Worm (Caenorhabditis elegans) whole organism, young adult: ENCODE data around the gene F44A2.5.
"Not testable (repeated sequence)": the region's sequence is repeated elsewhere in the genome, so short reads cannot be mapped to it uniquely, and the experiment has no call there.

Experiments used
- B0019.2 ChIP-seq: fragments of 200-800 bp; sonication (Bioruptor generic); conservative IDR thresholded peaks from 2 replicates; pipeline ENCODE4 v1.3.6; 2022; ENCODE audit warnings: missing genetic modification reagents, missing genetic modification characterization, missing compliant biosample characterization
- C06A6.2 ChIP-seq: fragments of 200-800 bp; sonication (Bioruptor generic); conservative IDR thresholded peaks from 2 replicates; pipeline ENCODE4 v1.3.6; 2022; ENCODE audit warnings: missing genetic modification characterization, missing compliant biosample characterization
- C17E4.6 ChIP-seq: fragments of 200-800 bp; sonication (Bioruptor generic); IDR thresholded peaks from 2 replicates; pipeline ENCODE4 v1.3.6; 2022; ENCODE audit warnings: missing genetic modification reagents, missing genetic modification characterization, missing compliant biosample characterization
- D2030.7 ChIP-seq: fragments of 200-800 bp; sonication (Bioruptor generic); IDR thresholded peaks from 2 replicates; pipeline ENCODE4 v1.3.6; 2022; ENCODE audit warnings: missing genetic modification reagents, missing genetic modification characterization, missing compliant biosample characterization
- F33H1.4 ChIP-seq: fragments of 200-800 bp; sonication (Bioruptor generic); IDR thresholded peaks from 2 replicates; pipeline ENCODE4 v1.3.6; 2022; ENCODE audit warnings: missing genetic modification reagents, missing genetic modification characterization, missing compliant biosample characterization
- F37B4.10 ChIP-seq: fragments of 200-800 bp; sonication (Bioruptor generic); IDR thresholded peaks from 2 replicates; pipeline ENCODE4 v1.3.6; 2022; ENCODE audit warnings: missing genetic modification characterization, missing compliant biosample characterization
- F39B2.1 ChIP-seq: fragments of 200-800 bp; sonication (Bioruptor generic); IDR thresholded peaks from 2 replicates; pipeline ENCODE4 v1.3.6; 2022; ENCODE audit warnings: missing genetic modification reagents, missing genetic modification characterization, missing compliant biosample characterization
- K11D2.4 ChIP-seq: fragments of 200-800 bp; sonication (Bioruptor generic); IDR thresholded peaks from 2 replicates; pipeline ENCODE4 v1.3.6; 2022; ENCODE audit warnings: missing genetic modification reagents, missing genetic modification characterization, missing compliant biosample characterization
- Y53F4B.3 ChIP-seq: fragments of 200-800 bp; sonication (Bioruptor generic); IDR thresholded peaks from 2 replicates; pipeline ENCODE4 v1.3.6; 2022; ENCODE audit warnings: missing genetic modification reagents, missing genetic modification characterization, missing compliant biosample characterization
- Y53G8AR.9 ChIP-seq: fragments of 200-800 bp; sonication (Bioruptor generic); conservative IDR thresholded peaks from 2 replicates; pipeline ENCODE4 v1.3.6; 2022; ENCODE audit warnings: missing genetic modification reagents, missing genetic modification characterization, missing compliant biosample characterization
- Y56A3A.18 ChIP-seq: fragments of 200-800 bp; sonication (Bioruptor generic); IDR thresholded peaks from 2 replicates; pipeline ENCODE4 v1.3.6; 2022; ENCODE audit warnings: missing genetic modification reagents, missing genetic modification characterization, missing compliant biosample characterization
- Y67H2A.10 ChIP-seq: fragments of 200-800 bp; sonication (Bioruptor generic); conservative IDR thresholded peaks from 2 replicates; pipeline ENCODE4 v1.3.6; 2022; ENCODE audit warnings: missing genetic modification reagents, missing genetic modification characterization, missing compliant biosample characterization
- Y79H2A.3 ChIP-seq: fragments of 200-800 bp; sonication (Bioruptor generic); conservative IDR thresholded peaks from 2 replicates; pipeline ENCODE4 v1.3.6; 2022; ENCODE audit warnings: missing genetic modification reagents, missing genetic modification characterization, missing compliant biosample characterization
- Y95B8A.8 ChIP-seq: fragments of 200-800 bp; sonication (Bioruptor generic); IDR thresholded peaks from 2 replicates; pipeline ENCODE4 v1.3.6; 2022; ENCODE audit warnings: missing genetic modification reagents, missing genetic modification characterization, missing compliant biosample characterization
- aptf-2 ChIP-seq: fragments of 200-800 bp; sonication (Bioruptor generic); conservative IDR thresholded peaks from 2 replicates; pipeline ENCODE4 v1.3.6; 2022; ENCODE audit warnings: missing genetic modification reagents, missing genetic modification characterization, missing compliant biosample characterization
- attf-3 ChIP-seq: fragments of 200-800 bp; sonication (Bioruptor generic); conservative IDR thresholded peaks from 2 replicates; pipeline ENCODE4 v1.3.6; 2022; ENCODE audit warnings: missing genetic modification reagents, missing genetic modification characterization, missing compliant biosample characterization
- attf-6 ChIP-seq: fragments of 200-800 bp; sonication (Bioruptor generic); IDR thresholded peaks from 2 replicates; pipeline ENCODE4 v1.3.6; 2022; ENCODE audit warnings: missing genetic modification reagents, missing genetic modification characterization, missing compliant biosample characterization
- bed-1 ChIP-seq: fragments of 200-800 bp; sonication (Bioruptor generic); IDR thresholded peaks from 2 replicates; pipeline ENCODE4 v1.3.6; 2022; ENCODE audit warnings: missing genetic modification reagents, missing genetic modification characterization, missing compliant biosample characterization
- cebp-1 ChIP-seq, 2 experiments: fragments of 200-800 bp in 1 of 2; sonication (Bioruptor generic) in 1 of 2; sonication (generic microtip) in 1 of 2; IDR thresholded peaks in 1 of 2; optimal IDR thresholded peaks in 1 of 2; 2 replicates each; pipeline versions ENCODE4 v1.3.6 to Lab custom; 2017 to 2022; ENCODE audit warnings: missing compliant biosample characterization in 2 of 2, missing genetic modification characterization in 2 of 2, mild to moderate bottlenecking in 1 of 2, missing genetic modification reagents in 1 of 2, moderate library complexity in 1 of 2
- cebp-2 ChIP-seq: fragments of 200-800 bp; sonication (Bioruptor generic); IDR thresholded peaks from 2 replicates; pipeline ENCODE4 v1.3.6; 2022; ENCODE audit warnings: missing genetic modification characterization, missing compliant biosample characterization
- ceh-40 ChIP-seq: fragments of 200-800 bp; sonication (Bioruptor generic); IDR thresholded peaks from 2 replicates; pipeline ENCODE4 v1.3.6; 2022; ENCODE audit warnings: missing genetic modification characterization, missing compliant biosample characterization
- ceh-58 ChIP-seq: fragments of 200-800 bp; sonication (Bioruptor generic); IDR thresholded peaks from 2 replicates; pipeline ENCODE4 v1.3.6; 2022; ENCODE audit warnings: missing genetic modification characterization, missing compliant biosample characterization
- dpl-1 ChIP-seq: fragments of 150-350 bp; optimal IDR thresholded peaks from 2 replicates; lab custom pipeline; 2014; ENCODE audit warnings: missing biosample characterization, missing genetic modification reagents, missing genetic modification characterization
- egl-18 ChIP-seq: fragments of 200-800 bp; sonication (Bioruptor generic); IDR thresholded peaks from 2 replicates; pipeline ENCODE4 v1.3.6; 2022; ENCODE audit warnings: missing genetic modification reagents, missing genetic modification characterization, missing compliant biosample characterization
- egl-44 ChIP-seq: fragments of 200-800 bp; sonication (Bioruptor generic); IDR thresholded peaks from 2 replicates; pipeline ENCODE4 v1.3.6; 2022; ENCODE audit warnings: missing genetic modification reagents, missing genetic modification characterization, missing compliant biosample characterization
- ekl-4 ChIP-seq: fragments of 200-800 bp; sonication (Bioruptor generic); IDR thresholded peaks from 2 replicates; pipeline ENCODE4 v1.3.6; 2022; ENCODE audit warnings: missing genetic modification reagents, missing genetic modification characterization, missing compliant biosample characterization
- hmg-1.2 ChIP-seq: fragments of 200-800 bp; sonication (Bioruptor generic); IDR thresholded peaks from 2 replicates; pipeline ENCODE4 v1.3.6; 2022; ENCODE audit warnings: missing genetic modification reagents, missing genetic modification characterization, missing compliant biosample characterization
- hmg-20 ChIP-seq: fragments of 200-800 bp; sonication (Bioruptor generic); IDR thresholded peaks from 2 replicates; pipeline ENCODE4 v1.3.6; 2022; ENCODE audit warnings: missing genetic modification reagents, missing genetic modification characterization, missing compliant biosample characterization
- hsf-1 ChIP-seq: fragments of 200-800 bp; sonication (Bioruptor generic); IDR thresholded peaks from 2 replicates; pipeline ENCODE4 v1.3.6; 2022; ENCODE audit warnings: missing genetic modification reagents, missing genetic modification characterization, missing compliant biosample characterization
- lag-1 ChIP-seq: fragments of 200-800 bp; sonication (Bioruptor generic); IDR thresholded peaks from 2 replicates; pipeline ENCODE4 v1.3.6; 2022; ENCODE audit warnings: missing genetic modification reagents, missing genetic modification characterization, missing compliant biosample characterization
- let-526 ChIP-seq: fragments of 200-800 bp; sonication (Bioruptor generic); IDR thresholded peaks from 2 replicates; pipeline ENCODE4 v1.3.6; 2022; ENCODE audit warnings: missing genetic modification reagents, missing genetic modification characterization, missing compliant biosample characterization
- lin-26 ChIP-seq: fragments of 200-800 bp; sonication (Bioruptor generic); IDR thresholded peaks from 2 replicates; pipeline ENCODE4 v1.3.6; 2022; ENCODE audit warnings: missing genetic modification reagents, missing genetic modification characterization, missing compliant biosample characterization
- lir-1 ChIP-seq: fragments of 200-800 bp; sonication (Bioruptor generic); conservative IDR thresholded peaks from 2 replicates; pipeline ENCODE4 v1.3.6; 2022; ENCODE audit warnings: missing genetic modification reagents, missing genetic modification characterization, missing compliant biosample characterization
- madf-3 ChIP-seq: fragments of 200-800 bp; sonication (Bioruptor generic); IDR thresholded peaks from 2 replicates; pipeline ENCODE4 v1.3.6; 2022; ENCODE audit warnings: missing genetic modification reagents, missing genetic modification characterization, missing compliant biosample characterization
- madf-6 ChIP-seq: fragments of 200-800 bp; sonication (Bioruptor generic); IDR thresholded peaks from 2 replicates; pipeline ENCODE4 v1.3.6; 2022; ENCODE audit warnings: missing genetic modification reagents, missing genetic modification characterization, missing compliant biosample characterization
- mcd-1 ChIP-seq: fragments of 200-800 bp; sonication (Bioruptor generic); IDR thresholded peaks from 2 replicates; pipeline ENCODE4 v1.3.6; 2022; ENCODE audit warnings: missing genetic modification reagents, missing genetic modification characterization, missing compliant biosample characterization
- nfya-1 ChIP-seq: sonication (generic microtip); optimal IDR thresholded peaks from 2 replicates; lab custom pipeline; 2017; ENCODE audit warnings: antibody characterized with exemption, missing compliant biosample characterization, missing genetic modification characterization, borderline replicate concordance; ENCODE audit not compliant: insufficient read depth
- nfya-2 ChIP-seq: fragments of 200-800 bp; sonication (Bioruptor generic); IDR thresholded peaks from 2 replicates; pipeline ENCODE4 v1.3.6; 2022; ENCODE audit warnings: missing genetic modification reagents, missing genetic modification characterization, missing compliant biosample characterization
- nfyb-1 ChIP-seq: fragments of 200-800 bp; sonication (Bioruptor generic); IDR thresholded peaks from 2 replicates; pipeline ENCODE4 v1.3.6; 2022; ENCODE audit warnings: missing genetic modification reagents, missing genetic modification characterization, missing compliant biosample characterization
- nhr-120 ChIP-seq: fragments of 200-800 bp; sonication (Bioruptor generic); IDR thresholded peaks from 2 replicates; pipeline ENCODE4 v1.3.6; 2022; ENCODE audit warnings: missing genetic modification characterization, missing compliant biosample characterization
- pbrm-1 ChIP-seq: fragments of 200-800 bp; sonication (Bioruptor generic); IDR thresholded peaks from 2 replicates; pipeline ENCODE4 v1.3.6; 2022; ENCODE audit warnings: missing genetic modification reagents, missing genetic modification characterization, missing compliant biosample characterization
- rcor-1 ChIP-seq: fragments of 200-800 bp; sonication (Bioruptor generic); IDR thresholded peaks from 2 replicates; pipeline ENCODE4 v1.3.6; 2022; ENCODE audit warnings: missing genetic modification reagents, missing genetic modification characterization, missing compliant biosample characterization
- ztf-25 ChIP-seq: fragments of 200-800 bp; sonication (Bioruptor generic); IDR thresholded peaks from 2 replicates; pipeline ENCODE4 v1.3.6; 2022; ENCODE audit warnings: missing genetic modification reagents, missing genetic modification characterization, missing compliant biosample characterization
- ztf-6 ChIP-seq: fragments of 200-800 bp; sonication (Bioruptor generic); IDR thresholded peaks from 2 replicates; pipeline ENCODE4 v1.3.6; 2022; ENCODE audit warnings: missing genetic modification reagents, missing genetic modification characterization, missing compliant biosample characterization

F44A2.5 gene

ce11 chrV:9340318-9340717, 42.9 kb downstream of the F44A2.5 start (continued):
- no peak for TF ChIP-seq nfya-1 (tag; lab: Kevin White, UChicago)
- no peak for TF ChIP-seq dpl-1 (GFP tag; lab: Kevin White, UChicago)

DNA sequence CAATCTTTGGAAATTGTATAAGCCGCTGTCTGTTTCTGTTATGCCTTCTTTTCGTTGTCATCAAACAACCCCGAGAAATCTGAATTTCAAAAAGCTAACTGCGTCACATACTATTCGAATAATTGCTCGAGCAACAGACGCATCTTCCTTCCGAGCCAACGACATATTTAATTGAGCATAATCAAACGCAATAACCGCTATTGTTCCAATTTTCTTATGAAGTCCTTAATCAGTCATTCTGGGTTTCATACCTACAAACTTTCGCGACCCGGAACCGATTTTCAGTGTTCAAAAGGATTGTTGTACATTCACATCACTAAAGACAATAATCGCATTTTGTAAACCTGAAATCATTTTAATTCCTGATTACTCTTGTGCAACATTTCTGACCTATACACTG, 44.4 kb downstream of the F44A2.5 start:
- peak; percentile 91 for TF ChIP-seq madf-3 (GFP tag; lab: Robert Waterston, UW)
- TF ChIP-seq lir-1 (GFP tag; lab: Robert Waterston, UW) = 0 out of 2 replicates have a peak, but pooled peaks have one; percentile 39
- TF ChIP-seq Y56A3A.18 (GFP tag; lab: Robert Waterston, UW) = peak; percentile 93
- TF ChIP-seq B0019.2 = peak; percentile 59
- peak; percentile 68 for TF ChIP-seq egl-44 (GFP tag; lab: Robert Waterston, UW)
- TF ChIP-seq hmg-1.2 (GFP tag; lab: Robert Waterston, UW) = peak; percentile 63
- TF ChIP-seq Y67H2A.10 (GFP tag; lab: Robert Waterston, UW) = peak; percentile 68
- TF ChIP-seq F33H1.4 (GFP tag; lab: Robert Waterston, UW) = peak; percentile 16; the same call in 1 of the 2 replicates
- TF ChIP-seq pbrm-1 = peak; percentile 88
- peak; percentile 73; the same call in 1 of the 2 replicates for TF ChIP-seq hsf-1
- peak; percentile 87; the same call in 1 of the 2 replicates for TF ChIP-seq ceh-58
- peak; percentile 62; the same call in 1 of the 2 replicates for TF ChIP-seq attf-3 (GFP tag; lab: Robert Waterston, UW)
- TF ChIP-seq D2030.7 (GFP tag; lab: Robert Waterston, UW) = peak; percentile 47; the same call in 1 of the 2 replicates
- 0 out of 2 replicates have a peak, but pooled peaks have one; percentile 44 for TF ChIP-seq F37B4.10 (GFP tag; lab: Robert Waterston, UW)
- 0 out of 2 replicates have a peak, but pooled peaks have one; percentile 37 for TF ChIP-seq attf-6
- TF ChIP-seq nfyb-1 (GFP tag; lab: Robert Waterston, UW) = peak; percentile 90
- TF ChIP-seq lin-26 (GFP tag; lab: Robert Waterston, UW) = peak; percentile 75; the same call in 1 of the 2 replicates
- TF ChIP-seq mcd-1 = peak; percentile 27; the same call in 1 of the 2 replicates
- TF ChIP-seq lag-1 (GFP tag; lab: Robert Waterston, UW) = peak; percentile 73; the same call in 1 of the 2 replicates
- 0 out of 2 replicates have a peak, but pooled peaks have one; percentile 83 for TF ChIP-seq bed-1 (GFP tag; lab: Robert Waterston, UW)
- TF ChIP-seq rcor-1 = peak; percentile 45; the same call in 1 of the 2 replicates
- TF ChIP-seq nfya-2 (GFP tag; lab: Robert Waterston, UW) = 0 out of 2 replicates have a peak, but pooled peaks have one; percentile 53
- peak; percentile 89; the same call in 1 of the 2 replicates for TF ChIP-seq nhr-120 (GFP tag; lab: Robert Waterston, UW)
- peak; percentile 90 for TF ChIP-seq C06A6.2 (GFP tag; lab: Robert Waterston, UW)
- TF ChIP-seq madf-6 (GFP tag; lab: Robert Waterston, UW) = peak; percentile 61
- peak; percentile 91 for TF ChIP-seq K11D2.4 (GFP tag; lab: Robert Waterston, UW)
- peak; percentile 56; the same call in 1 of the 2 replicates for TF ChIP-seq C17E4.6 (GFP tag; lab: Robert Waterston, UW)
- TF ChIP-seq cebp-1 (GFP tag; IDR thresholded peaks at IDR 0.05; lab: Robert Waterston, UW) = peak; percentile 78
- not testable (repeated sequence) for TF ChIP-seq cebp-1 (tag; optimal IDR thresholded peaks at IDR 0.05; lab: Kevin White, UChicago)
- peak; percentile 55; the same call in 1 of the 2 replicates for TF ChIP-seq hmg-20 (GFP tag; lab: Robert Waterston, UW)
- peak; percentile 82 for TF ChIP-seq ekl-4 (GFP tag; lab: Robert Waterston, UW)
- 0 out of 2 replicates have a peak, but pooled peaks have one; percentile 57 for TF ChIP-seq ztf-25 (GFP tag; lab: Robert Waterston, UW)
- TF ChIP-seq aptf-2 (GFP tag; lab: Robert Waterston, UW) = 0 out of 2 replicates have a peak, but pooled peaks have one; percentile 12
- peak; percentile 92 for TF ChIP-seq cebp-2 (GFP tag; lab: Robert Waterston, UW)
- TF ChIP-seq F39B2.1 (GFP tag; lab: Robert Waterston, UW) = peak; percentile 85
- TF ChIP-seq ztf-6 (GFP tag; lab: Robert Waterston, UW) = 0 out of 2 replicates have a peak, but pooled peaks have one; percentile 18
- TF ChIP-seq ceh-40 (GFP tag; lab: Robert Waterston, UW) = peak; percentile 71; the same call in 1 of the 2 replicates
- TF ChIP-seq let-526 (GFP tag; lab: Robert Waterston, UW) = peak; percentile 58; the same call in 1 of the 2 replicates
- TF ChIP-seq Y95B8A.8 (GFP tag; lab: Robert Waterston, UW) = peak; percentile 96
- TF ChIP-seq Y53F4B.3 (GFP tag; lab: Robert Waterston, UW) = peak; percentile 82
- TF ChIP-seq Y79H2A.3 = peak; percentile 99
- TF ChIP-seq Y53G8AR.9 (GFP tag; lab: Robert Waterston, UW) = peak; percentile 98
- peak; percentile 74; the same call in 1 of the 2 replicates for TF ChIP-seq egl-18
